Worm (Caenorhabditis elegans) whole organism, L1 larva: ENCODE data around the gene fmo-3.

Experiments
- C16A3.4 ChIP-seq: fragments of 150-350 bp; optimal IDR thresholded peaks from 2 replicates; lab custom pipeline; 2014; ENCODE audit warnings: missing biosample characterization, missing genetic modification characterization
- aly-2 ChIP-seq: fragments of 150-350 bp; optimal IDR thresholded peaks from 2 replicates; lab custom pipeline; 2014; ENCODE audit warnings: missing biosample characterization, missing genetic modification characterization
- elt-3 ChIP-seq, 6 experiments: fragments of 150-350 bp in 1 of 6; sonication (generic microtip); optimal IDR thresholded peaks; 2 replicates each; lab custom pipeline; 2017 to 2018; ENCODE audit warnings: missing biosample characterization in 6 of 6, missing genetic modification characterization in 6 of 6, inconsistent platforms in 1 of 6
- fkh-4 ChIP-seq: sonication (generic microtip); optimal IDR thresholded peaks from 2 replicates; lab custom pipeline; 2016; ENCODE audit warnings: missing compliant biosample characterization, missing genetic modification characterization, borderline replicate concordance
- nhr-77 ChIP-seq: fragments of 150-350 bp; optimal IDR thresholded peaks from 2 replicates; lab custom pipeline; 2014; ENCODE audit warnings: missing biosample characterization, missing genetic modification characterization
- skn-1 ChIP-seq: fragments of 150-350 bp; optimal IDR thresholded peaks from 2 replicates; lab custom pipeline; 2014; ENCODE audit warnings: missing biosample characterization, missing genetic modification characterization
- swsn-7 ChIP-seq: sonication (generic microtip); optimal IDR thresholded peaks from 2 replicates; lab custom pipeline; 2016; ENCODE audit warnings: missing genetic modification characterization, missing compliant biosample characterization

DNA sequence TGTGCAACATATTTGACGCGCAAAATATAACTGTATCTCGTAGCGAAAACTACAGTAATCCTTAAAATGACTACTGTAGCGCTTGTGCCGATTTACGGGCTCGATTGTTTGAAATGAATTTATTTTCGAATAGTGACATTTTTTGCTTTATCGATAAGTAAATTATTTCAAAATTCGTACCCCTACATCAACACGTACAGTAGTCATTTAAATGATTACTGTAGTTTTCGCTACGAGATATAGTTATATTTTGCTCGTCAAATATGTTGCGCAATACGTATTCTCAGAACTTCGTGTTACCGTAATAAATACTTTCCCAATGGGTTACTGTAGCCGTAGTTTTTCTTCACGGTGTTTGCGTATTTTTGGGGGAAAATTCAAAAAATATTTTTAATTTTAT lies 41.6 kb upstream of the fmo-3 start:
- TF ChIP-seq skn-1 (tag; lab: Kevin White, UChicago) (no peak), swsn-7 (tag; lab: Kevin White, UChicago) (no peak), fkh-4 (tag; lab: Kevin White, UChicago) (no peak), elt-3 (tag; optimal IDR thresholded peaks at IDR 0.05; lab: Kevin White, UChicago) (no peak), nhr-77 (tag; lab: Kevin White, UChicago) (no peak), C16A3.4 (no peak), aly-2 (tag; lab: Kevin White, UChicago) (no peak)
